Worm (Caenorhabditis elegans) whole organism, L3 larva: ENCODE results near the gene Y34B4A.7.

Source experiments
- R02D3.7 ChIP-seq: fragments of 150-350 bp; optimal IDR thresholded peaks from 2 replicates; lab custom pipeline; 2014; ENCODE audit warnings: missing biosample characterization, missing genetic modification characterization
- ceh-9 ChIP-seq: sonication (generic microtip); optimal IDR thresholded peaks from 2 replicates; lab custom pipeline; 2018; ENCODE audit warnings: missing biosample characterization, missing genetic modification characterization
- nfya-1 ChIP-seq: sonication (generic microtip); optimal IDR thresholded peaks from 2 replicates; lab custom pipeline; 2017; ENCODE audit warnings: missing genetic modification characterization, mild to moderate bottlenecking, missing compliant biosample characterization, antibody characterized with exemption, moderate library complexity; ENCODE audit not compliant: insufficient read depth
- nhr-23 ChIP-seq: fragments of 150-350 bp; optimal IDR thresholded peaks from 2 replicates; lab custom pipeline; 2014; ENCODE audit warnings: missing biosample characterization, missing genetic modification reagents, missing genetic modification characterization
- nhr-237 ChIP-seq: fragments of 150-350 bp; optimal IDR thresholded peaks from 2 replicates; lab custom pipeline; 2014; ENCODE audit warnings: missing biosample characterization, missing genetic modification characterization
- nhr-28 ChIP-seq: fragments of 150-350 bp; optimal IDR thresholded peaks from 2 replicates; lab custom pipeline; 2014; ENCODE audit warnings: missing biosample characterization, missing genetic modification characterization
- snpc-4 ChIP-seq: fragments of 150-350 bp; optimal IDR thresholded peaks from 2 replicates; lab custom pipeline; 2014; ENCODE audit warnings: missing biosample characterization, missing genetic modification characterization

DNA sequence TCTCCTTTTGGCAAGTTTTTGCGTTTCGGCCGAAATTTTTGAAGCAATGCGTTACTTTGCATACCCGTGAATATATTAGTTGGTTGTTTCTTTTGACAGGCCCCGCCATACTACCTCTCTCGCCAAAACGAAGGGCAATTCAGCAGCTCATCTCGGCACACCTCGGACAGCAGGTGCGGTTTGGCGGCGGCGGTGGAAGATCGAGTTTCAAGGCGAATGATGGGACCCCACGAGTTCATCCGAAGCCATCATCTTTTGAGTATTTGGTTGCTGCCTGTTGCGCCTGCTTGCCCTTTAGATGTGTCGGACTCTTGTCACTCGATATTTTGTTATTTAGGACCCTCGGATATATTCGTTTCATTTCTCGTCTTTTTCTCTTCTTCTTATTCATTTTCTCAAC lies 35.8 kb upstream of the Y34B4A.7 start:
- TF ChIP-seq ceh-9 (tag; lab: Kevin White, UChicago) (no peak), nhr-28 (tag; lab: Kevin White, UChicago) (no peak), nhr-237 (tag; lab: Kevin White, UChicago) (no peak), nfya-1 (tag; lab: Kevin White, UChicago) (no peak), R02D3.7 (tag; lab: Kevin White, UChicago) (no peak), snpc-4 (tag; lab: Kevin White, UChicago) (no peak), nhr-23 (tag; lab: Kevin White, UChicago) (no peak)
